Fruit fly (Drosophila melanogaster): Measurements from ENCODE around the gene Ilp2.
A peak's percentile ranks its signal among the peaks of the same experiment; 100 is the strongest.

Ilp2 gene

DNA sequence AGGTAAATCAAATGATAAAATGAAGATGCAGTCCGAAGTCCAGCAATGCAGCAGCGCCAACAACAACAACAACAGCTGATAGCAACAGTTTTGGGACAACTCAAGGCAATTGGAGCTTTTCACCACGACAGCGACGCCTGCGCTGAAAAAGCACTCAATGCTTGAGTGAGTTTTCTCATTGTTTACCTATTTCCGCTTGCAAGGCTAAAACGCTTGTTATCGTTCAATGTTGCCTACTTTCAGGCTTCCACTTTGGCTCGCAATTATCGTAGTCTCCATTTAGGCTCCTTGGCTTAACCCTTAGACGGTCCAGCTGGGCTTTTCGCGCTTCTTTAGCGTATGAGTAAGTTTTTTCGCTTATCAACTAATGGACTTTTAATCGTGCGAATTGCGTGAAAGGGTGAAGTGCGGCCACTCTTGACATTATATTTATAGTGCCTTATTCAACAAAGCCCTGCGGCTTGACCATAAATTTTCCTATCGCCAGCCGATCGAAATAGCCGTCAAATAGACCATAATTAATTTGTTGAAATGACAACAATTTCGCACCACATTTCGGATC is 37.4 kb upstream of the Ilp2 start (continued):
- TF ChIP-seq ase (GFP tag; IDR thresholded peaks at IDR 0.05) (no peak), fd3F (GFP tag; optimal IDR thresholded peaks at IDR 0.05) (no peak), CG31365 (tag; optimal IDR thresholded peaks at IDR 0.05) (peak; percentile 24), CG9437 (GFP tag; optimal IDR thresholded peaks at IDR 0.05) (no peak), NFAT (GFP tag; IDR thresholded peaks at IDR 0.05) (no peak), CG12942 (GFP tag; optimal IDR thresholded peaks at IDR 0.05) (no peak), CG11696 (GFP tag; IDR thresholded peaks at IDR 0.05) (no peak), CG18764 (GFP tag; optimal IDR thresholded peaks at IDR 0.05) (no peak), NC2β (GFP tag; optimal IDR thresholded peaks at IDR 0.05) (no peak), CG32532 (GFP tag; IDR thresholded peaks at IDR 0.05) (0 out of 2 replicates have a peak, but pooled peaks have one; percentile 21), CG31388 (GFP tag; optimal IDR thresholded peaks at IDR 0.05) (no peak), CG9727 (GFP tag; optimal IDR thresholded peaks at IDR 0.05) (no peak), ash1 (GFP tag; optimal IDR thresholded peaks at IDR 0.05) (no peak), Ada2b (GFP tag; IDR thresholded peaks at IDR 0.05) (no peak), Trl (optimal IDR thresholded peaks at IDR 0.05) (no peak), Trl (GFP tag; optimal IDR thresholded peaks at IDR 0.05) (no peak), h (optimal IDR thresholded peaks at IDR 0.05) (no peak), Hey (tag; optimal IDR thresholded peaks at IDR 0.05) (no peak), so (GFP tag; IDR thresholded peaks at IDR 0.05) (peak; percentile 48; the same call in 1 of the 3 replicates), mld (GFP tag; IDR thresholded peaks at IDR 0.05; ENCODE audit: partially characterized antibody) (no peak), crc (GFP tag; optimal IDR thresholded peaks at IDR 0.05) (no peak), CHES-1-like (GFP tag; optimal IDR thresholded peaks at IDR 0.05) (peak; percentile 18), wek (GFP tag; optimal IDR thresholded peaks at IDR 0.05) (peak; percentile 12), CG16813 (GFP tag; IDR thresholded peaks at IDR 0.05; ENCODE audit: partially characterized antibody) (no peak), hkb (optimal IDR thresholded peaks at IDR 0.05) (no peak), hkb (GFP tag; IDR thresholded peaks at IDR 0.05) (peak; percentile 24; the same call in 1 of the 2 replicates), sna (GFP tag; IDR thresholded peaks at IDR 0.05; ENCODE audit: partially characterized antibody) (no peak), CG14710 (tag; optimal IDR thresholded peaks at IDR 0.05) (no peak), hb (GFP tag; IDR thresholded peaks at IDR 0.05; ENCODE audit: partially characterized antibody) (no peak), CG4730 (GFP tag; IDR thresholded peaks at IDR 0.05) (no peak), CG15696 (tag; optimal IDR thresholded peaks at IDR 0.05) (no peak), kay (GFP tag; optimal IDR thresholded peaks at IDR 0.05) (peak; percentile 4), Pdp1 (GFP tag; optimal IDR thresholded peaks at IDR 0.05) (peak in 1 of 2 experiments; percentile 61), CG10654 (GFP tag; optimal IDR thresholded peaks at IDR 0.05) (no peak), crp (GFP tag; optimal IDR thresholded peaks at IDR 0.05) (no peak), CG14014 (GFP tag; IDR thresholded peaks at IDR 0.05) (no peak), Hr51 (GFP tag; optimal IDR thresholded peaks at IDR 0.05) (peak in 1 of 2 experiments; percentile 18), CG8944 (GFP tag; optimal IDR thresholded peaks at IDR 0.05) (no peak), bcd (GFP tag; optimal IDR thresholded peaks at IDR 0.05) (peak; percentile 22), pzg (GFP tag; optimal IDR thresholded peaks at IDR 0.05) (no peak), schlank (tag; optimal IDR thresholded peaks at IDR 0.05) (no peak), lola (GFP tag; optimal IDR thresholded peaks at IDR 0.05) (no peak), Dref (GFP tag; IDR thresholded peaks at IDR 0.05) (no peak), MTF-1 (GFP tag; optimal IDR thresholded peaks at IDR 0.05; ENCODE audit: borderline replicate concordance) (no peak), ken (GFP tag; IDR thresholded peaks at IDR 0.05) (no peak), CG4328 (GFP tag; optimal IDR thresholded peaks at IDR 0.05) (no peak), fd96Cb (tag; optimal IDR thresholded peaks at IDR 0.05) (no peak), fru (optimal IDR thresholded peaks at IDR 0.05) (no peak), bowl (GFP tag; IDR thresholded peaks at IDR 0.05) (no peak), CG1024 (GFP tag; IDR thresholded peaks at IDR 0.05) (no peak), her (GFP tag; optimal IDR thresholded peaks at IDR 0.05) (peak; percentile 34)
